Worm (Caenorhabditis elegans): Measurements from ENCODE around the gene rnh-1.1.

Gene rnh-1.1

ce11 chrII:7570305-7570704, 44.8 kb downstream of the rnh-1.1 start, which contains the start of gene F35D2.3:
Gene F35D2.3 (plus strand): TSS chrII:7570605.
- TF ChIP-seq unc-42 (tag; optimal IDR thresholded peaks at IDR 0.05): no peak
- TF ChIP-seq gmeb-2 (tag; optimal IDR thresholded peaks at IDR 0.05): no peak
- TF ChIP-seq ceh-9 (tag; optimal IDR thresholded peaks at IDR 0.05): no peak
- no peak for TF ChIP-seq C38D4.7 (GFP tag; optimal IDR thresholded peaks at IDR 0.05)
- TF ChIP-seq pat-9 (tag; optimal IDR thresholded peaks at IDR 0.05): no peak
- no peak for TF ChIP-seq ceh-31 (tag; optimal IDR thresholded peaks at IDR 0.05)
- no peak for TF ChIP-seq tbx-7 (tag; optimal IDR thresholded peaks at IDR 0.05)
- no peak for TF ChIP-seq fax-1 (tag; optimal IDR thresholded peaks at IDR 0.05)
- TF ChIP-seq hlh-8 (tag; optimal IDR thresholded peaks at IDR 0.05): no peak
- TF ChIP-seq unc-3 (GFP tag; conservative IDR thresholded peaks at IDR 0.05): no peak
- no peak for TF ChIP-seq unc-3 (tag; optimal IDR thresholded peaks at IDR 0.05)
- no peak for TF ChIP-seq syd-9 (tag; optimal IDR thresholded peaks at IDR 0.05)
- no peak for TF ChIP-seq rnt-1 (tag; optimal IDR thresholded peaks at IDR 0.05)
- TF ChIP-seq fkh-10 (GFP tag; optimal IDR thresholded peaks at IDR 0.05): no peak
- TF ChIP-seq ztf-16 (tag; optimal IDR thresholded peaks at IDR 0.05): no peak
- TF ChIP-seq F13H6.1 (tag; optimal IDR thresholded peaks at IDR 0.05): no peak

DNA sequence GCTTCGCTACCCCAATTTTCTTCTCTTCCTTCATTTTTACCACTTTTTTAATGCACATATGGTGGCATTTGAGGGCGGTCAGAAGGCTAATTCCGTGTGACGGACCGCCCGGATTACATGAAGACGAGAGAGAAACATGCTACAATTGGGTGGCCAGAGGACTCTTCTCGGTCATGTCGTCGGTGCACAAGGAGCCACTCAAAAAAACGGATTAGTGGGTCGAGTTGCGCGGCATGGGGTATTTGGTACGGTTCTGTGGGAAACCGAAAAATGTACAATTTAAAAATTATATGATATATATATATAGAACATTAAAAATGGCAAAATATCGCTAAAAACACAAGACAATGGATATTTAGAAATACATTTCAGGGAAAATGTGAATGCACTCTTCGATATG, 45.3 kb downstream of the rnh-1.1 start:
- TF ChIP-seq ceh-14 (tag; optimal IDR thresholded peaks at IDR 0.05): no peak
- TF ChIP-seq gmeb-2 (tag; optimal IDR thresholded peaks at IDR 0.05): no peak
- no peak for TF ChIP-seq lin-11 (tag; optimal IDR thresholded peaks at IDR 0.05)
- no peak for TF ChIP-seq odd-2 (tag; optimal IDR thresholded peaks at IDR 0.05)
- no peak for TF ChIP-seq unc-3 (GFP tag; conservative IDR thresholded peaks at IDR 0.05)
- no peak for TF ChIP-seq unc-3 (tag; optimal IDR thresholded peaks at IDR 0.05)
- no peak for TF ChIP-seq ztf-16 (tag; optimal IDR thresholded peaks at IDR 0.05)
- no peak for TF ChIP-seq C08G9.2 (tag; optimal IDR thresholded peaks at IDR 0.05)
- no peak for TF ChIP-seq elt-2 (tag; optimal IDR thresholded peaks at IDR 0.05)
- TF ChIP-seq hlh-30 (tag; optimal IDR thresholded peaks at IDR 0.05; ENCODE audit: insufficient read depth): no peak
- no peak for TF ChIP-seq fkh-6 (tag; optimal IDR thresholded peaks at IDR 0.05)
- TF ChIP-seq Y22D7AL.16 (tag; optimal IDR thresholded peaks at IDR 0.05): no peak
- no peak for TF ChIP-seq ceh-18 (tag; optimal IDR thresholded peaks at IDR 0.05)
- no peak for TF ChIP-seq ceh-24 (tag; optimal IDR thresholded peaks at IDR 0.05)

ce11 chrII:7574143-7574542, 48.6 kb downstream of the rnh-1.1 start, which contains the start of gene F35D2.2:
Gene F35D2.2 (plus strand): TSS chrII:7574443.
- TF ChIP-seq elt-4 (tag; optimal IDR thresholded peaks at IDR 0.05) (no peak), pax-1 (tag; optimal IDR thresholded peaks at IDR 0.05) (no peak), rnt-1 (tag; optimal IDR thresholded peaks at IDR 0.05) (no peak), pqm-1 (tag; optimal IDR thresholded peaks at IDR 0.05) (no peak), nhr-11 (tag; optimal IDR thresholded peaks at IDR 0.05) (no peak), unc-3 (GFP tag; conservative IDR thresholded peaks at IDR 0.05) (no peak), unc-3 (tag; optimal IDR thresholded peaks at IDR 0.05) (no peak), hlh-6 (tag; optimal IDR thresholded peaks at IDR 0.05) (no peak), ceh-24 (tag; optimal IDR thresholded peaks at IDR 0.05) (no peak), K09A11.1 (tag; optimal IDR thresholded peaks at IDR 0.05; ENCODE audit: insufficient read depth) (no peak), pha-4 (tag; optimal IDR thresholded peaks at IDR 0.05) (no peak), unc-42 (tag; optimal IDR thresholded peaks at IDR 0.05) (no peak)

- TF ChIP-seq lim-6 (tag; optimal IDR thresholded peaks at IDR 0.05): no peak
- TF ChIP-seq syd-9 (tag; optimal IDR thresholded peaks at IDR 0.05): no peak
- no peak for TF ChIP-seq ztf-16 (tag; optimal IDR thresholded peaks at IDR 0.05)
- no peak for TF ChIP-seq Y22D7AL.16 (tag; optimal IDR thresholded peaks at IDR 0.05)
- TF ChIP-seq che-1 (tag; optimal IDR thresholded peaks at IDR 0.05): no peak
- no peak for TF ChIP-seq pros-1 (tag; optimal IDR thresholded peaks at IDR 0.05)
- no peak for TF ChIP-seq elt-4 (tag; optimal IDR thresholded peaks at IDR 0.05)
- TF ChIP-seq odd-2 (tag; optimal IDR thresholded peaks at IDR 0.05): no peak
- no peak for TF ChIP-seq dmd-4 (tag; optimal IDR thresholded peaks at IDR 0.05; ENCODE audit: borderline replicate concordance)
- TF ChIP-seq ceh-9 (tag; optimal IDR thresholded peaks at IDR 0.05): no peak
- no peak for TF ChIP-seq unc-3 (GFP tag; conservative IDR thresholded peaks at IDR 0.05)
- no peak for TF ChIP-seq unc-3 (tag; optimal IDR thresholded peaks at IDR 0.05)
- no peak for TF ChIP-seq ref-2 (tag; optimal IDR thresholded peaks at IDR 0.05)
Observed at ce11 chrII:7575614-7576013, 50.1 kb downstream of the rnh-1.1 start, which contains the start of gene F35D2.1. Gene F35D2.1 (plus strand): TSS chrII:7575914.
